Worm (Caenorhabditis elegans) whole organism, late embryonic: ENCODE results near the gene zyg-1.

ENCODE experiments used
- C38D4.7 ChIP-seq: fragments of 200-800 bp; sonication (Bioruptor generic); optimal IDR thresholded peaks from 2 replicates; lab custom pipeline; 2018; ENCODE audit warnings: mild to moderate bottlenecking, missing genetic modification characterization, moderate library complexity, missing compliant biosample characterization
- Y22D7AL.16 ChIP-seq: sonication (generic microtip); optimal IDR thresholded peaks from 2 replicates; lab custom pipeline; 2016; ENCODE audit warnings: missing genetic modification characterization, missing compliant biosample characterization
- ceh-2 ChIP-seq: sonication (generic microtip); optimal IDR thresholded peaks from 2 replicates; lab custom pipeline; 2016; ENCODE audit warnings: missing genotype, missing genetic modification characterization, missing compliant biosample characterization
- ceh-22 ChIP-seq: sonication (generic microtip); optimal IDR thresholded peaks from 2 replicates; lab custom pipeline; 2017; ENCODE audit warnings: missing biosample characterization, missing genetic modification characterization
- ceh-24 ChIP-seq: sonication (generic microtip); optimal IDR thresholded peaks from 2 replicates; lab custom pipeline; 2016; ENCODE audit warnings: mild to moderate bottlenecking, missing genetic modification characterization, missing compliant biosample characterization
- ceh-34 ChIP-seq: sonication (generic microtip); optimal IDR thresholded peaks from 2 replicates; lab custom pipeline; 2016; ENCODE audit warnings: mild to moderate bottlenecking, missing genetic modification characterization, missing compliant biosample characterization
- ceh-45 ChIP-seq: fragments of 200-800 bp; sonication (Bioruptor generic); IDR thresholded peaks from 2 replicates; pipeline ENCODE4 v1.3.6; 2022; ENCODE audit warnings: missing genetic modification reagents, missing genetic modification characterization, missing compliant biosample characterization
- ceh-48 ChIP-seq: sonication (generic microtip); optimal IDR thresholded peaks from 2 replicates; lab custom pipeline; 2016; ENCODE audit warnings: missing genetic modification characterization, inconsistent platforms, missing compliant biosample characterization
- ceh-6 ChIP-seq: fragments of 200-800 bp; sonication (Bioruptor generic); optimal IDR thresholded peaks from 2 replicates; lab custom pipeline; 2018; ENCODE audit warnings: mild to moderate bottlenecking, missing genetic modification characterization, missing compliant biosample characterization
- ceh-9 ChIP-seq: sonication (generic microtip); optimal IDR thresholded peaks from 2 replicates; lab custom pipeline; 2016; ENCODE audit warnings: mild to moderate bottlenecking, missing genetic modification characterization, inconsistent platforms, missing compliant biosample characterization
- che-1 ChIP-seq: sonication (generic microtip); optimal IDR thresholded peaks from 2 replicates; lab custom pipeline; 2016; ENCODE audit warnings: mild to moderate bottlenecking, missing genetic modification characterization, missing compliant biosample characterization
- elt-2 ChIP-seq: sonication (generic microtip); optimal IDR thresholded peaks from 2 replicates; lab custom pipeline; 2016; ENCODE audit warnings: missing genetic modification reagents, missing genetic modification characterization, missing compliant biosample characterization
- ets-4 ChIP-seq: sonication (generic microtip); optimal IDR thresholded peaks from 2 replicates; lab custom pipeline; 2016; ENCODE audit warnings: missing genetic modification characterization, missing compliant biosample characterization
- fax-1 ChIP-seq: sonication (generic microtip); optimal IDR thresholded peaks from 2 replicates; lab custom pipeline; 2016; ENCODE audit warnings: missing genotype, missing genetic modification characterization, missing compliant biosample characterization
- fkh-10 ChIP-seq: fragments of 150-350 bp; optimal IDR thresholded peaks from 2 replicates; lab custom pipeline; 2014; ENCODE audit warnings: missing biosample characterization, missing genetic modification reagents, missing genetic modification characterization
- hlh-15 ChIP-seq: sonication (generic microtip); optimal IDR thresholded peaks from 2 replicates; lab custom pipeline; 2016; ENCODE audit warnings: missing genetic modification characterization, missing compliant biosample characterization
- hlh-30 ChIP-seq: sonication (generic microtip); optimal IDR thresholded peaks from 2 replicates; lab custom pipeline; 2017; ENCODE audit warnings: antibody characterized with exemption, missing genetic modification characterization, missing compliant biosample characterization; ENCODE audit not compliant: insufficient read depth
- hlh-8 ChIP-seq: sonication (generic microtip); optimal IDR thresholded peaks from 2 replicates; lab custom pipeline; 2016; ENCODE audit warnings: missing genotype, missing genetic modification characterization, missing compliant biosample characterization
- lim-6 ChIP-seq: sonication (generic microtip); optimal IDR thresholded peaks from 2 replicates; lab custom pipeline; 2016; ENCODE audit warnings: missing genetic modification characterization, missing compliant biosample characterization
- lin-11 ChIP-seq: fragments of 200-800 bp; sonication (Bioruptor generic); optimal IDR thresholded peaks from 2 replicates; lab custom pipeline; 2018; ENCODE audit warnings: mild to moderate bottlenecking, missing genetic modification characterization, missing compliant biosample characterization
- mec-3 ChIP-seq: sonication (generic microtip); optimal IDR thresholded peaks from 2 replicates; lab custom pipeline; 2016; ENCODE audit warnings: borderline replicate concordance, missing genetic modification characterization, missing compliant biosample characterization
- nfya-1 ChIP-seq: sonication (generic microtip); optimal IDR thresholded peaks from 2 replicates; lab custom pipeline; 2017; ENCODE audit warnings: missing genetic modification characterization, mild to moderate bottlenecking, missing compliant biosample characterization, antibody characterized with exemption, moderate library complexity
- nhr-232 ChIP-seq: sonication (generic microtip); optimal IDR thresholded peaks from 2 replicates; lab custom pipeline; 2016; ENCODE audit warnings: missing genetic modification characterization, missing compliant biosample characterization
- pag-3 ChIP-seq: sonication (generic microtip); optimal IDR thresholded peaks from 2 replicates; lab custom pipeline; 2016; ENCODE audit warnings: missing compliant biosample characterization, missing genetic modification characterization, borderline replicate concordance
- pat-9 ChIP-seq: fragments of 200-800 bp; sonication (Bioruptor generic); optimal IDR thresholded peaks from 2 replicates; lab custom pipeline; 2018; ENCODE audit warnings: mild to moderate bottlenecking, missing genetic modification characterization, moderate library complexity, missing compliant biosample characterization
- pax-1 ChIP-seq: fragments of 150-350 bp; optimal IDR thresholded peaks from 2 replicates; lab custom pipeline; 2014; ENCODE audit warnings: missing biosample characterization, missing genetic modification characterization
- pha-2 ChIP-seq: sonication (generic microtip); optimal IDR thresholded peaks from 2 replicates; lab custom pipeline; 2017; ENCODE audit warnings: mild to moderate bottlenecking, missing genetic modification characterization, missing compliant biosample characterization
- pha-4 ChIP-seq: fragments of 150-350 bp; optimal IDR thresholded peaks from 2 replicates; lab custom pipeline; 2018; ENCODE audit warnings: missing biosample characterization, missing genetic modification reagents, missing genetic modification characterization
- pqm-1 ChIP-seq: sonication (generic microtip); optimal IDR thresholded peaks from 2 replicates; lab custom pipeline; 2016; ENCODE audit warnings: missing genetic modification characterization, missing compliant biosample characterization
- pros-1 ChIP-seq: fragments of 150-350 bp; optimal IDR thresholded peaks from 2 replicates; lab custom pipeline; 2014; ENCODE audit warnings: missing biosample characterization, missing genetic modification reagents, missing genetic modification characterization
- rnt-1 ChIP-seq: sonication (generic microtip); optimal IDR thresholded peaks from 2 replicates; lab custom pipeline; 2016; ENCODE audit warnings: missing genetic modification characterization, missing compliant biosample characterization
- sox-2 ChIP-seq: fragments of 200-800 bp; sonication (Bioruptor generic); IDR thresholded peaks from 2 replicates; pipeline ENCODE4 v1.3.6; 2022; ENCODE audit warnings: missing genetic modification reagents, missing genetic modification characterization, missing compliant biosample characterization
- sox-4 ChIP-seq: sonication (generic microtip); optimal IDR thresholded peaks from 2 replicates; lab custom pipeline; 2017; ENCODE audit warnings: mild to moderate bottlenecking, missing genetic modification characterization, inconsistent platforms, missing compliant biosample characterization
- tbx-2 ChIP-seq: sonication (generic microtip); optimal IDR thresholded peaks from 2 replicates; lab custom pipeline; 2016; ENCODE audit warnings: missing genetic modification characterization, missing compliant biosample characterization
- ttx-3 ChIP-seq: sonication (generic microtip); optimal IDR thresholded peaks from 2 replicates; lab custom pipeline; 2016; ENCODE audit warnings: missing genetic modification reagents, missing genetic modification characterization, missing compliant biosample characterization
- unc-42 ChIP-seq: sonication (generic microtip); optimal IDR thresholded peaks from 2 replicates; lab custom pipeline; 2016; ENCODE audit warnings: missing genotype, missing genetic modification characterization, missing compliant biosample characterization
- unc-55 ChIP-seq: sonication (generic microtip); optimal IDR thresholded peaks from 2 replicates; lab custom pipeline; 2017; ENCODE audit warnings: missing biosample characterization, missing genetic modification reagents, missing genetic modification characterization
- zip-5 ChIP-seq: sonication (generic microtip); optimal IDR thresholded peaks from 2 replicates; lab custom pipeline; 2016; ENCODE audit warnings: missing genetic modification characterization, missing compliant biosample characterization

The zyg-1 gene

DNA sequence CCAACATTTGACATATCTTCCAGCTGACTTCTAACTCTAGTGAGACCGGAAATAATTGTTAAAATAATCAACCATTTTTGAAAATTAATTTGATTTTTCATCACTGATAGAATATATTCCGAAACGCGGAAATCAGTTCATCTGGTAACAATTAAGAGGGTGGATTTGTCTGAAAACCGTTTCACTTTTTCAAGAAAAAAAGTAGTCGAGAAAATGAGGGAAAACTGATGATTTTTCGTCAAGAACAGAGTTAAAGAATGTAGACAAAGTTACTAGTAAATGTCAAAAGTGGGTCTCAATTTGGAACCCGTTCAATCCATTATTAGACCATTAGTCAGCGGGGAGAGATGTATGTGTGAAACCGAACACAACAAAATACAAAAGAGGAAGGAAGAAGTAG is 46.4 kb upstream of the zyg-1 start, which contains the start of gene C17G10.6:
Gene C17G10.6, minus strand, starts transcription at position 101 of the 400 bp plus-strand sequence.
- no peak for TF ChIP-seq pat-9 (tag; lab: Kevin White, UChicago)

DNA sequence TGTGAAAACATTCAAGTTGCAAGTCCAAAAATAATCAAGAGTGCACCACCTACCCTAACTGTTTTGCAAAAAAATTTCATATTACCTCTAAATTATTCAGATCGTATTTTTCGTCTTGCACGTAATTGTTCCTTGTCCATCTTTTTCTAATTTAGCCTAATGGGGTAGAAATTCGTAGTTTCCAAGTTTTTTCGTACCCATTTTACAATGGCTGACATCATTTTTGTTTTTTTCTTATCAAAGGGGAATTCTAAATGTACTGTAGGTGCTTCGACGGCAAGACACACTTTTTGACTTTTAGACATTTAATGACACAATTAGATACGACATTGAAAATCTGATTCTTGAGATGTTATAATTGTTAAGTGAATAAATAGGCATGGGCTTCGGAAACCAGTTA is 45.1 kb upstream of the zyg-1 start:
- TF ChIP-seq nfya-1 (tag; lab: Kevin White, UChicago) = no peak
- TF ChIP-seq pha-2 (tag; lab: Kevin White, UChicago) = no peak
- TF ChIP-seq lin-11 (tag; lab: Kevin White, UChicago) = no peak
- no peak for TF ChIP-seq pqm-1 (tag; lab: Kevin White, UChicago)
- no peak for TF ChIP-seq ceh-34
- no peak for TF ChIP-seq che-1 (tag; lab: Kevin White, UChicago)
- no peak for TF ChIP-seq zip-5 (tag; lab: Kevin White, UChicago)
- no peak for TF ChIP-seq Y22D7AL.16 (tag; lab: Kevin White, UChicago)
- TF ChIP-seq hlh-8 (tag; lab: Kevin White, UChicago) = no peak
- no peak for TF ChIP-seq hlh-30 (tag; lab: Kevin White, UChicago)
- no peak for TF ChIP-seq nhr-232
- no peak for TF ChIP-seq ceh-9 (tag; lab: Kevin White, UChicago)
- TF ChIP-seq unc-42 = no peak
- no peak for TF ChIP-seq tbx-2
- no peak for TF ChIP-seq sox-2 (GFP tag; lab: Robert Waterston, UW)
- no peak for TF ChIP-seq pax-1 (tag; lab: Kevin White, UChicago)

DNA sequence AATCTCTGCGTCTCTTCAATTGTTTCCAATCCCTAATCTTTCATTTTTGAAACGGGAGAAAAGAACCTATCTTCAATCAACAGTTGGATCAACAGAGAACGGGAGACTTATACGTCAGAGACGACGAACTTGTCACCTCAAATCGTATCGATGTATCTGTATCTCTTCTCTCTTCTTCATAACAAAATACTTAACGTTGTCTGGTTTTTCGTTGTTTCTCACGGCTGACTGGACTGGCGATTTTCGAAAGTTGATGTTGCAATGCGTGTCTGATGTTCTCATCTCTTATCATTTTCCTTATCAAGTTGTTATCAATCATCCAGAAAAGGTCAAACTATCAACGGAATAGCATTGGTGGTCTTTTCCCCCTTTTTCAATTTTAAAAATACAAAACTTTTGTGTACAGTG is 44.0 kb upstream of the zyg-1 start:
- TF ChIP-seq unc-55 (GFP tag; lab: Kevin White, UChicago) = peak; percentile 39
- TF ChIP-seq fax-1 (tag; lab: Kevin White, UChicago) = no peak
- peak; percentile 99 for TF ChIP-seq elt-2

DNA sequence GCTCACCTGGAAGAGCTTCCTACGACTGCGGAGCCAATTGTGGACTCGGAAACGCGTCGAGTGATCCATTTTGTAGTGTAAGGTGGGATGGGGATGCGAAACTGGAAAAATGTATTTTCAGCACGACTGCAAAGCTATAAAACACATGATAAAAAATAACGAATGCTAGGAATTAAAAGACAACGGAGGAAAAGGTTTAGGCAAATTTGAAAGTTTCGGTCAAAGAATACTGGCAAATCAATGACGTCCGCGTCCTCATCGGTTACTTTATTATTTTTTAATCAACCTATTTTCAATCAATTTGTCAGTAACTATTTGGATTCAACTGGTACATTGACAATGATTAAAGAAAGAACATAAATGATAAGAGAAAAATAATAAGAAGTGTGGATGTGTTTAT is 41.8 kb upstream of the zyg-1 start, which contains the start of gene C17G10.7:
Gene C17G10.7, minus strand, starts transcription at position 101 of the 400 bp plus-strand sequence.
- TF ChIP-seq hlh-30 (tag; lab: Kevin White, UChicago) = no peak
- TF ChIP-seq rnt-1 = no peak
- TF ChIP-seq ceh-45 (GFP tag; lab: Robert Waterston, UW) = no peak
- no peak for TF ChIP-seq pag-3 (tag; lab: Kevin White, UChicago)
- no peak for TF ChIP-seq ttx-3 (tag; lab: Kevin White, UChicago)
- TF ChIP-seq ceh-22 (tag; lab: Kevin White, UChicago) = no peak
- TF ChIP-seq ceh-24 (tag; lab: Kevin White, UChicago) = no peak
- TF ChIP-seq sox-4 (tag; lab: Kevin White, UChicago) = no peak
- TF ChIP-seq ceh-2 (tag; lab: Kevin White, UChicago) = no peak
- no peak for TF ChIP-seq tbx-2
- no peak for TF ChIP-seq pros-1
- TF ChIP-seq C38D4.7 (GFP tag; lab: Kevin White, UChicago) = no peak
- TF ChIP-seq zip-5 (tag; lab: Kevin White, UChicago) = no peak
- no peak for TF ChIP-seq lim-6 (tag; lab: Kevin White, UChicago)
- TF ChIP-seq ceh-34 = no peak
- no peak for TF ChIP-seq ets-4 (tag; lab: Kevin White, UChicago)
- TF ChIP-seq hlh-15 (tag; lab: Kevin White, UChicago) = no peak
- TF ChIP-seq mec-3 (tag; lab: Kevin White, UChicago) = no peak
- no peak for TF ChIP-seq pha-4
- TF ChIP-seq, all 69 proteins: peak for 0

DNA sequence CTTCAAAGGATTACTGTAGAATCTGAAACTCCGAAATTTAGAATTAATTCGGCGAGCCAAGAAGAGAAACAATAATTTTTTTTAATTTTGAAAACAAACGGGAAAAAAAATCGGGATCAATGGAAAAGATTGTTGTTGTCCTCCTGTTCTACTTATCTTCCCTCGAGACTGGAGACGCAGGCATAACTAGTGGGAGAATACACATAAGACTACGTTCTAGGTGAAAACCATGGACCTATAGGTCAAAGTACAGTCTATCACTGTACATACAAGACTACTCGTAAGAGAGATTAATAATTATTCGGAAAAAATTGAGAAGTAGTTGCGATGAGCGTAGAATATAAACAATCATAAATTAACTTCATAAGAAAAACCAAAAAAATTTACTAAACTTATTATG is 30.2 kb upstream of the zyg-1 start, which contains the start of gene dhs-6:
Gene dhs-6, minus strand, starts transcription at position 22 of the 400 bp plus-strand sequence.
- TF ChIP-seq pha-2 (tag; lab: Kevin White, UChicago) (no peak), ceh-22 (tag; lab: Kevin White, UChicago) (no peak), pha-4 (no peak), fkh-10 (GFP tag; lab: Kevin White, UChicago) (no peak), ceh-6 (GFP tag; lab: Kevin White, UChicago) (no peak), nhr-232 (no peak), elt-2 (peak; percentile 45), ceh-48 (tag; lab: Kevin White, UChicago) (no peak), rnt-1 (no peak)
